Fruit fly (Drosophila melanogaster) whole organism, pupa: ENCODE measurements around the gene CG14269.

Experiments used
- CG10348 ChIP-seq: fragments of 200-800 bp; sonication (Bioruptor generic); IDR thresholded peaks from 2 replicates; pipeline ENCODE4 v1.3.6; 2022; ENCODE audit warnings: missing biosample characterization, missing genetic modification characterization
- CG12605 ChIP-seq: fragments of 200-800 bp; sonication (Bioruptor generic); IDR thresholded peaks from 2 replicates; pipeline ENCODE4 v1.3.6; 2022; ENCODE audit warnings: missing biosample characterization, missing genetic modification characterization
- CG13204 ChIP-seq: fragments of 200-800 bp; sonication (Bioruptor generic); optimal IDR thresholded peaks from 2 replicates; lab custom pipeline; 2018; ENCODE audit warnings: missing biosample characterization, mild to moderate bottlenecking, missing genetic modification characterization, moderate library complexity
- CG14655 ChIP-seq: fragments of 200-800 bp; sonication (Bioruptor generic); optimal IDR thresholded peaks from 3 replicates; lab custom pipeline; 2017; ENCODE audit warnings: mild to moderate bottlenecking, missing biosample characterization, missing genetic modification reagents, missing genetic modification characterization
- CG15710 ChIP-seq: fragments of 200-800 bp; sonication (Bioruptor generic); optimal IDR thresholded peaks from 2 replicates; lab custom pipeline; 2018; ENCODE audit warnings: missing biosample characterization, mild to moderate bottlenecking, missing genetic modification characterization, moderate library complexity
- CG17806 ChIP-seq: fragments of 200-800 bp; sonication (Bioruptor generic); optimal IDR thresholded peaks from 2 replicates; lab custom pipeline; 2018; ENCODE audit warnings: missing biosample characterization, mild to moderate bottlenecking, missing genetic modification characterization, moderate library complexity
- CG32121 ChIP-seq: fragments of 200-800 bp; sonication (Bioruptor generic); IDR thresholded peaks from 2 replicates; pipeline ENCODE4 v1.3.6; 2022; ENCODE audit warnings: missing biosample characterization, missing genetic modification characterization
- CG34367 ChIP-seq: fragments of 200-800 bp; sonication (Bioruptor generic); optimal IDR thresholded peaks from 2 replicates; lab custom pipeline; 2018; ENCODE audit warnings: missing biosample characterization, mild to moderate bottlenecking, missing genetic modification characterization
- CG4496 ChIP-seq: fragments of 200-800 bp; sonication (Bioruptor generic); IDR thresholded peaks from 3 replicates; pipeline ENCODE4 v1.3.6; 2022; ENCODE audit warnings: missing biosample characterization, missing genetic modification characterization
- CG8159 ChIP-seq: fragments of 200-800 bp; sonication (Bioruptor generic); optimal IDR thresholded peaks from 3 replicates; lab custom pipeline; 2018; ENCODE audit warnings: missing biosample characterization, mild to moderate bottlenecking, missing genetic modification characterization, moderate library complexity
- CG8301 ChIP-seq: fragments of 200-800 bp; sonication (Bioruptor generic); optimal IDR thresholded peaks from 2 replicates; lab custom pipeline; 2018; ENCODE audit warnings: missing biosample characterization, mild to moderate bottlenecking, missing genetic modification characterization
- CG9948 ChIP-seq: fragments of 200-800 bp; sonication (Bioruptor generic); optimal IDR thresholded peaks from 2 replicates; lab custom pipeline; 2018; ENCODE audit warnings: missing biosample characterization, mild to moderate bottlenecking, missing genetic modification characterization, moderate library complexity
- D1 ChIP-seq: fragments of 200-800 bp; sonication (Bioruptor generic); optimal IDR thresholded peaks from 2 replicates; lab custom pipeline; 2018; ENCODE audit warnings: missing biosample characterization, mild to moderate bottlenecking, missing genetic modification characterization, moderate library complexity
- EcR ChIP-seq: fragments of 200-800 bp; sonication (Bioruptor generic); optimal IDR thresholded peaks from 3 replicates; lab custom pipeline; 2019; ENCODE audit warnings: missing biosample characterization, missing genetic modification characterization, mild to moderate bottlenecking, moderate library complexity, missing genetic modification reagents
- Ets98B ChIP-seq: fragments of 200-800 bp; sonication (Bioruptor generic); IDR thresholded peaks from 2 replicates; pipeline ENCODE4 v1.3.6; 2022; ENCODE audit warnings: missing biosample characterization, missing genetic modification characterization
- Pif1A ChIP-seq: fragments of 200-800 bp; sonication (Bioruptor generic); optimal IDR thresholded peaks from 3 replicates; lab custom pipeline; 2016; ENCODE audit warnings: missing biosample characterization, missing genetic modification characterization
- Pif1B ChIP-seq: fragments of 200-800 bp; sonication (Bioruptor generic); optimal IDR thresholded peaks from 3 replicates; lab custom pipeline; 2016; ENCODE audit warnings: missing biosample characterization, missing genetic modification characterization
- Snoo ChIP-seq: fragments of 200-800 bp; sonication (Bioruptor generic); optimal IDR thresholded peaks from 3 replicates; lab custom pipeline; 2017; ENCODE audit warnings: missing biosample characterization, mild to moderate bottlenecking, missing genetic modification characterization, inconsistent platforms
- fd96Ca ChIP-seq: fragments of 200-800 bp; sonication (Bioruptor generic); IDR thresholded peaks from 3 replicates; pipeline ENCODE4 v1.3.6; 2022; ENCODE audit warnings: missing biosample characterization, missing genetic modification characterization
- gl ChIP-seq: fragments of 200-800 bp; sonication (Bioruptor generic); optimal IDR thresholded peaks from 2 replicates; lab custom pipeline; 2018; ENCODE audit warnings: missing biosample characterization, mild to moderate bottlenecking, missing genetic modification characterization
- rn ChIP-seq: fragments of 200-800 bp; sonication (Bioruptor generic); IDR thresholded peaks from 2 replicates; pipeline ENCODE4 v1.3.6; 2022; ENCODE audit warnings: missing biosample characterization, missing genetic modification characterization

Gene CG14269

DNA sequence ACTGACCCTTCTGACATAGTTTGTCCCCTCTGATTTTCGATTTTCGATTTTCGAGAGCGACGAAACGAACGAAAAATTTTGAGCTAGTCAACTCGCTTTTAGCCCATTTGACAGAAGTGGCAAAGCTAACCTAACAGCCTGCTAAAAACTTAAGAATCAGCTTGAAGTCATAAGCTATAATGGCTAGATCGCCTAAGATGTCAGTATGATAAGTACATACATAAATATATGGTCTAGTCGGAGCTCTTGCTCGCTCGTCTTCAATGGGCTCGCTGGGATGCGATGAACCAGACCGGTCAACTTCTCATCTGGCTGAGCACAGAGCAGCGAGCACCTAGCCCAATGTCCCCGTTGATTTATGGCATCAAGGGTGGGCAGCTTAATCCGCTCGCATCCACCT, at the start of gene CG14269:
CG14269 (minus strand) TSS at position 101 of the 400 bp plus-strand sequence.
- TF ChIP-seq CG14655 (GFP tag; lab: Kevin White, UChicago) (no peak), CG17806 (tag; lab: Kevin White, UChicago) (no peak), EcR (GFP tag; lab: Kevin White, UChicago) (no peak)

DNA sequence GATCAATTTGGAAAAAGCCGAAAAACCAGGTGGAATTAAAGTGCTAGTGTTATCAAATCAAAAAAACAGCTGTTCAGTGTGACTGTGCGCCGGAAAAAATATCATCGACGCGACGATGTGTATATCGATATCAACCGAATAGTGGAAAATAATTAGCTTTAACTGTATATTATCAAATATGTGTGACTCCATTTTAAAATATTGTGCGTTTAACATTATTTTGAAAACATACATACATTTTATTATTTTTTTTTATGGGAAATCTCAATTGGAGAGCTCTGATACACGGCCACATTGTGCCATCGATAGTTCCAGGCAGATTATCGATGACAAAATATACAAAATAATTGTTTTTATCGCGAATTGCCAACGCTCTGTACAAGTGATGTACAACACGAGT, 49.7 kb upstream of the CG14269 start, which contains the start of the genes CG14270 and CG10803:
CG14270 (minus strand) TSS at position 75 of the 400 bp plus-strand sequence.
CG10803 (plus strand) TSS at position 347 of the 400 bp plus-strand sequence.
- TF ChIP-seq CG34367 (tag; lab: Kevin White, UChicago) = no peak

DNA sequence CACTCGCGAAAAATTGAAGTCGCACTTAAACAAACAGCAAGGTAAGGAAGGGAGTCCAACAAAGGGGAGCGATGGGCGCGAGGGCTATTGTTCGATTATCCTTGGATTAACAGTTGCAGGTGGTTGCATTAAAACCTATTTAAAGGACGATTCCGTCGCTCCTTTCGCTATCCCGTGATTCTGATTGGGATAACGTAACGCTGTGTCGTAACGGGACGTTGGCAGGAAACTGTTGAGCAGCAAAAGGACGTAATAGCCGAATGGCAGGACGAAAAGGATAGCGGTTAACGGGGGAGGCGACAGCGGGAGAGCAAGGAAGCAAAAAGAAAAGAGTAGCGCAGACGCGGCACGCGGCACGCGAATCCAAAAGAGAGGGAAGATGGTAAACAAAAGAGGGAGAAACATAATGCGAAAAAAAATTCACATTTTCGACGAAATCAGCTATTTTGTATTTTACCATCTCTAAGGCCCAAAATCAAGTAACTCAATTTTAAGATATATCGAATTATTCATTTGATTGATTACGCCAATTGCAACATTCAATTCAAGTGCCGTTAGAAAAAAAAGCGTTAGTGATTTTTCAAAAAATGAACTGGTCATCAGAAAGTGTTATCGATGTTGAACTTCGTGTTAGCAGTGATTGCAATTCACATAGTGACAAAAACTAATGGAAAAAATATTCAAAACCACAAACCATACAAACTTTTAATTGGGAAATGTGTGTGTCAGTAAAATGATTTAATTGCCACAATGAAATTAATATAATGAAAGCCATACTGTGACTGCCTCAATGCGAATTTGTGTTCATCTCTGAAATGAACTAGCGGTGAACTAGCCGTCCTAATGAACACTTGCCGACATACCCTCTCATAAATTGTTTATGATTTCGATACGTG, 46.8 kb upstream of the CG14269 start, which contains the start of the genes CG10804 and CG10802:
CG10804 (minus strand) TSS at position 204 of the 896 bp plus-strand sequence.
CG10802 (plus strand) TSS at position 847 of the 896 bp plus-strand sequence.
- no peak for TF ChIP-seq Pif1A (GFP tag; lab: Kevin White, UChicago)
- peak; percentile 61; the same call in 1 of the 2 replicates for TF ChIP-seq rn
- peak; percentile 92 for TF ChIP-seq CG4496 (GFP tag; lab: Robert Waterston, UW)
- TF ChIP-seq CG13204 (GFP tag; lab: Kevin White, UChicago) = no peak
- no peak for TF ChIP-seq CG14655 (GFP tag; lab: Kevin White, UChicago)
- no peak for TF ChIP-seq gl (tag; lab: Kevin White, UChicago)
- peak; percentile 44 for TF ChIP-seq CG34367 (tag; lab: Kevin White, UChicago)
- TF ChIP-seq D1 (tag; lab: Kevin White, UChicago) = no peak
- no peak for TF ChIP-seq CG8301 (tag; lab: Kevin White, UChicago)
- peak; percentile 42; the same call in 1 of the 2 replicates for TF ChIP-seq CG10348 (GFP tag; lab: Robert Waterston, UW)
- peak; percentile 38 for TF ChIP-seq Pif1B
- TF ChIP-seq Ets98B (GFP tag; lab: Robert Waterston, UW) = peak; percentile 87
- TF ChIP-seq CG15710 (tag; lab: Kevin White, UChicago) = peak; percentile 58
- TF ChIP-seq fd96Ca (GFP tag; lab: Robert Waterston, UW) = peak; percentile 85
- TF ChIP-seq Snoo (tag; lab: Kevin White, UChicago) = peak; percentile 45
- TF ChIP-seq CG9948 (tag; lab: Kevin White, UChicago) = peak; percentile 40
- TF ChIP-seq CG32121 (GFP tag; lab: Robert Waterston, UW) = peak; percentile 72; the same call in 1 of the 2 replicates
- TF ChIP-seq CG8159 (tag; lab: Kevin White, UChicago) = peak; percentile 49
- no peak for TF ChIP-seq CG12605 (GFP tag; lab: Robert Waterston, UW)
- no peak for TF ChIP-seq EcR (GFP tag; lab: Kevin White, UChicago)
- TF ChIP-seq CG17806 (tag; lab: Kevin White, UChicago) = peak; percentile 52
- TF ChIP-seq, all 21 proteins: peak for 13

DNA sequence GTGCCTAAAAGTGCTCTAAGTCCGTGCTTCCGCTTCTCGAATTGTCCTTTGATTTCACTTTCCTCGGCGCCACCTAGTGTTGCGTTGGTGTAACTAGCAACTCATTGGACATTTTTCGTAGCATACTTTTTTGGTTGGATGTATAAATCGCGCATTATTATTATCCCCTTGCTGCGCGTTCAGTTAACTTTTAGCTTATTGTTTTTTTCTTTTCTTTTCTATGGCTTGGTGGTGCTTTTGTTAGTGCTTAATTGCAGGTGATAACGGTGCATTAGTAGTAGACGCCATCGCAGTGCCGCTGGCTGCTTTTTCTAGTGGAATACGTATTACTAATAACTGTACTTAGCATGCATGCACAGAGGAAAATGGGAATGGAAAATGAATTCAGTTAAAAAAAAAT, 45.4 kb upstream of the CG14269 start:
- no peak for TF ChIP-seq CG14655 (GFP tag; lab: Kevin White, UChicago)
- peak; percentile 43 for TF ChIP-seq EcR (GFP tag; lab: Kevin White, UChicago)
- no peak for TF ChIP-seq CG32121 (GFP tag; lab: Robert Waterston, UW)
- TF ChIP-seq D1 (tag; lab: Kevin White, UChicago) = peak; percentile 33
- TF ChIP-seq CG10348 (GFP tag; lab: Robert Waterston, UW) = no peak
- TF ChIP-seq gl (tag; lab: Kevin White, UChicago) = no peak
- peak; percentile 40; the same call in 1 of the 2 replicates for TF ChIP-seq Ets98B (GFP tag; lab: Robert Waterston, UW)
- TF ChIP-seq CG34367 (tag; lab: Kevin White, UChicago) = no peak
- no peak for TF ChIP-seq fd96Ca (GFP tag; lab: Robert Waterston, UW)
- no peak for TF ChIP-seq Snoo (tag; lab: Kevin White, UChicago)
- no peak for TF ChIP-seq Pif1B
- no peak for TF ChIP-seq CG13204 (GFP tag; lab: Kevin White, UChicago)
- no peak for TF ChIP-seq CG8301 (tag; lab: Kevin White, UChicago)
- no peak for TF ChIP-seq CG17806 (tag; lab: Kevin White, UChicago)
- TF ChIP-seq CG15710 (tag; lab: Kevin White, UChicago) = no peak
- TF ChIP-seq CG8159 (tag; lab: Kevin White, UChicago) = no peak
- no peak for TF ChIP-seq Pif1A (GFP tag; lab: Kevin White, UChicago)
- TF ChIP-seq CG9948 (tag; lab: Kevin White, UChicago) = no peak
- peak; percentile 34; the same call in 1 of the 3 replicates for TF ChIP-seq CG4496 (GFP tag; lab: Robert Waterston, UW)
- TF ChIP-seq rn = no peak
- TF ChIP-seq CG12605 (GFP tag; lab: Robert Waterston, UW) = no peak
- TF ChIP-seq, all 21 proteins: peak for 4

DNA sequence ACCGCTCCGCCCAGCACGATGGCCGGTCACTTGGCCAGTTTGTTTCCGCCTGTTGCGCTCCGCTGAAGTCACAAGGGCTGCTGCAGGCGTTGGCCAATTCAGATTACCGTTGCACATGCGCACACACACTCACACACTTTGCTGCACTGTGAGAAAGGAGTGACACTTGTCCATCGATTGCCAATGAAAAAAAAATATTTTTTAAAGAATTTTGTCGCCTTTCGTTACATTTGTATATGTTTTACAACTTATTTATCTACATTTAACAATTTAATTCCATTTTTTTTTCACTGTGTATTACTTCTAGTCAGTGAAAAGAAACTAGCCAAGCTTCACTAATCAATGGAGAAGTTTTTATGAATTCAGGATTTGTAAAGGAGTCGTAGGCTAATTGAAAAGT, 40.4 kb upstream of the CG14269 start:
- TF ChIP-seq CG32121 (GFP tag; lab: Robert Waterston, UW) = peak; percentile 65
- peak; percentile 85 for TF ChIP-seq CG14655 (GFP tag; lab: Kevin White, UChicago)
- TF ChIP-seq Pif1B = peak; percentile 67
- TF ChIP-seq CG9948 (tag; lab: Kevin White, UChicago) = peak; percentile 69
- peak; percentile 61 for TF ChIP-seq rn
- peak; percentile 72 for TF ChIP-seq Pif1A (GFP tag; lab: Kevin White, UChicago)
- peak; percentile 52; the same call in 2 of the 3 replicates for TF ChIP-seq fd96Ca (GFP tag; lab: Robert Waterston, UW)
- TF ChIP-seq CG17806 (tag; lab: Kevin White, UChicago) = peak; percentile 73
- peak; percentile 22; the same call in 1 of the 2 replicates for TF ChIP-seq CG10348 (GFP tag; lab: Robert Waterston, UW)
- TF ChIP-seq CG8301 (tag; lab: Kevin White, UChicago) = peak; percentile 78
- TF ChIP-seq Snoo (tag; lab: Kevin White, UChicago) = peak; percentile 69
- TF ChIP-seq D1 (tag; lab: Kevin White, UChicago) = peak; percentile 26
- peak; percentile 87 for TF ChIP-seq CG4496 (GFP tag; lab: Robert Waterston, UW)
- no peak for TF ChIP-seq EcR (GFP tag; lab: Kevin White, UChicago)
- peak; percentile 74 for TF ChIP-seq Ets98B (GFP tag; lab: Robert Waterston, UW)
- TF ChIP-seq CG12605 (GFP tag; lab: Robert Waterston, UW) = peak; percentile 68
- TF ChIP-seq CG15710 (tag; lab: Kevin White, UChicago) = peak; percentile 64
- peak; percentile 63 for TF ChIP-seq CG34367 (tag; lab: Kevin White, UChicago)
- TF ChIP-seq CG8159 (tag; lab: Kevin White, UChicago) = peak; percentile 74
- no peak for TF ChIP-seq CG13204 (GFP tag; lab: Kevin White, UChicago)
- TF ChIP-seq gl (tag; lab: Kevin White, UChicago) = peak; percentile 18
